Worm (Caenorhabditis elegans): ENCODE results near the gene Y47C4A.1.
A peak's percentile ranks its signal among the peaks of the same experiment; 100 is the strongest.

Y47C4A.1 gene

ce11 chrX:301530-301929, 15.5 kb upstream of the Y47C4A.1 start, which contains the start of gene gcp-2.1:
Gene gcp-2.1 (plus strand): TSS chrX:301830.
- TF ChIP-seq spr-1 (tag; optimal IDR thresholded peaks at IDR 0.05) (no peak), arid-1 (GFP tag; conservative IDR thresholded peaks at IDR 0.05) (no peak), set-16 (GFP tag; IDR thresholded peaks at IDR 0.05) (no peak), Y5F2A.4 (GFP tag; optimal IDR thresholded peaks at IDR 0.05) (no peak), nhr-42 (GFP tag; IDR thresholded peaks at IDR 0.05) (no peak), nhr-237 (tag; optimal IDR thresholded peaks at IDR 0.05) (no peak), aly-2 (tag; optimal IDR thresholded peaks at IDR 0.05) (no peak), pha-4 (GFP tag; IDR thresholded peaks at IDR 0.05) (no peak), pha-4 (tag; optimal IDR thresholded peaks at IDR 0.05) (no peak), nhr-28 (tag; optimal IDR thresholded peaks at IDR 0.05) (no peak), unc-62 (GFP tag; optimal IDR thresholded peaks at IDR 0.05 in 1 of 2) (no peak), unc-62 (tag; optimal IDR thresholded peaks at IDR 0.05) (no peak), F44E2.7 (GFP tag; IDR thresholded peaks at IDR 0.05) (no peak), T20F7.1 (GFP tag; optimal IDR thresholded peaks at IDR 0.05) (no peak)

- no peak for TF ChIP-seq Y105C5A.15 (GFP tag; IDR thresholded peaks at IDR 0.05)
- no peak for TF ChIP-seq lin-39 (tag; optimal IDR thresholded peaks at IDR 0.05)
- peak; percentile 5 for TF ChIP-seq nhr-28 (tag; optimal IDR thresholded peaks at IDR 0.05)
- no peak for TF ChIP-seq T26A8.4 (GFP tag; IDR thresholded peaks at IDR 0.05)
- TF ChIP-seq aha-1 (tag): peak; percentile 60
- TF ChIP-seq daf-16 (GFP tag; optimal IDR thresholded peaks at IDR 0.05): peak in 1 of 2 experiments; percentile 68
- TF ChIP-seq daf-16 (tag; optimal IDR thresholded peaks at IDR 0.05): no peak
Observed at ce11 chrX:300250-300649, 14.2 kb upstream of the Y47C4A.1 start.

ce11 chrX:299090-299489, 13.1 kb upstream of the Y47C4A.1 start:
- TF ChIP-seq ZK546.5 (tag; optimal IDR thresholded peaks at IDR 0.05) (no peak), Y5F2A.4 (GFP tag; optimal IDR thresholded peaks at IDR 0.05) (no peak), tra-1 (GFP tag; IDR thresholded peaks at IDR 0.05) (no peak), php-3 (GFP tag; IDR thresholded peaks at IDR 0.05) (no peak), nhr-28 (tag; optimal IDR thresholded peaks at IDR 0.05) (peak; percentile 26), pqm-1 (tag; optimal IDR thresholded peaks at IDR 0.05) (peak; percentile 9), daf-16 (GFP tag; optimal IDR thresholded peaks at IDR 0.05) (no peak), daf-16 (tag; optimal IDR thresholded peaks at IDR 0.05) (peak; percentile 64), nhr-102 (tag; optimal IDR thresholded peaks at IDR 0.05) (no peak), lin-29 (GFP tag; IDR thresholded peaks at IDR 0.05) (no peak), skn-1 (tag; optimal IDR thresholded peaks at IDR 0.05) (no peak), lir-3 (tag; optimal IDR thresholded peaks at IDR 0.05) (no peak)

- no peak for TF ChIP-seq F44E2.7 (GFP tag; IDR thresholded peaks at IDR 0.05)
- TF ChIP-seq madf-5 (GFP tag; IDR thresholded peaks at IDR 0.05): no peak
- no peak for TF ChIP-seq unc-130 (GFP tag; optimal IDR thresholded peaks at IDR 0.05)
- no peak for TF ChIP-seq hif-1 (tag; optimal IDR thresholded peaks at IDR 0.05)
- no peak for TF ChIP-seq F10B5.3 (tag; optimal IDR thresholded peaks at IDR 0.05)
- no peak for TF ChIP-seq fos-1 (tag; optimal IDR thresholded peaks at IDR 0.05)
- TF ChIP-seq hlh-30 (tag; optimal IDR thresholded peaks at IDR 0.05; ENCODE audit: insufficient read depth): no peak
- no peak for TF ChIP-seq pqm-1 (tag; optimal IDR thresholded peaks at IDR 0.05)
- TF ChIP-seq lim-7 (GFP tag; IDR thresholded peaks at IDR 0.05): no peak
- no peak for TF ChIP-seq nhr-48 (tag; optimal IDR thresholded peaks at IDR 0.05)
- no peak for TF ChIP-seq ZK337.2 (GFP tag; IDR thresholded peaks at IDR 0.05)
- no peak for TF ChIP-seq cey-2 (tag; optimal IDR thresholded peaks at IDR 0.05; ENCODE audit: borderline replicate concordance, insufficient read depth)
- TF ChIP-seq tra-1 (GFP tag; IDR thresholded peaks at IDR 0.05): no peak
- TF ChIP-seq F26F4.8 (GFP tag; conservative IDR thresholded peaks at IDR 0.05): no peak
- no peak for TF ChIP-seq saeg-2 (GFP tag; IDR thresholded peaks at IDR 0.05)
- TF ChIP-seq nhr-28 (tag; optimal IDR thresholded peaks at IDR 0.05): no peak
- TF ChIP-seq zip-11 (GFP tag; IDR thresholded peaks at IDR 0.05): no peak
- TF ChIP-seq egl-27 (tag; optimal IDR thresholded peaks at IDR 0.05): no peak
- TF ChIP-seq egl-43 (GFP tag; IDR thresholded peaks at IDR 0.05): no peak
Observed at ce11 chrX:296934-297333, 10.9 kb upstream of the Y47C4A.1 start, which contains the start of gene R57.2. Gene R57.2 (plus strand): TSS chrX:297234.
